Worm (Caenorhabditis elegans) whole organism, late embryonic: ENCODE results near the gene K01G12.3.

Source experiments
- C08G9.2 ChIP-seq: sonication (generic microtip); optimal IDR thresholded peaks from 2 replicates; lab custom pipeline; 2016; ENCODE audit warnings: mild to moderate bottlenecking, missing genetic modification characterization, moderate library complexity, missing compliant biosample characterization
- C38D4.7 ChIP-seq: fragments of 200-800 bp; sonication (Bioruptor generic); optimal IDR thresholded peaks from 2 replicates; lab custom pipeline; 2018; ENCODE audit warnings: mild to moderate bottlenecking, missing genetic modification characterization, moderate library complexity, missing compliant biosample characterization
- K02D7.2 ChIP-seq: sonication (generic microtip); optimal IDR thresholded peaks from 2 replicates; lab custom pipeline; 2017; ENCODE audit warnings: mild to moderate bottlenecking, missing genetic modification characterization, missing compliant biosample characterization
- ama-1 ChIP-seq: fragments of 150-350 bp; optimal IDR thresholded peaks from 2 replicates; lab custom pipeline; 2014
- ceh-14 ChIP-seq: sonication (generic microtip); optimal IDR thresholded peaks from 2 replicates; lab custom pipeline; 2016; ENCODE audit warnings: missing genotype, missing genetic modification characterization, missing compliant biosample characterization
- ceh-2 ChIP-seq: sonication (generic microtip); optimal IDR thresholded peaks from 2 replicates; lab custom pipeline; 2016; ENCODE audit warnings: missing genotype, missing genetic modification characterization, missing compliant biosample characterization
- ceh-22 ChIP-seq: sonication (generic microtip); optimal IDR thresholded peaks from 2 replicates; lab custom pipeline; 2017; ENCODE audit warnings: missing biosample characterization, missing genetic modification characterization
- ceh-24 ChIP-seq: sonication (generic microtip); optimal IDR thresholded peaks from 2 replicates; lab custom pipeline; 2016; ENCODE audit warnings: mild to moderate bottlenecking, missing genetic modification characterization, missing compliant biosample characterization
- ceh-30 ChIP-seq: fragments of 150-350 bp; optimal IDR thresholded peaks from 2 replicates; lab custom pipeline; 2014; ENCODE audit warnings: missing biosample characterization, missing genetic modification characterization
- ceh-31 ChIP-seq: sonication (generic microtip); optimal IDR thresholded peaks from 2 replicates; lab custom pipeline; 2016; ENCODE audit warnings: missing genetic modification characterization, missing compliant biosample characterization
- ceh-45 ChIP-seq: fragments of 200-800 bp; sonication (Bioruptor generic); IDR thresholded peaks from 2 replicates; pipeline ENCODE4 v1.3.6; 2022; ENCODE audit warnings: missing genetic modification reagents, missing genetic modification characterization, missing compliant biosample characterization
- ceh-48 ChIP-seq: sonication (generic microtip); optimal IDR thresholded peaks from 2 replicates; lab custom pipeline; 2016; ENCODE audit warnings: missing genetic modification characterization, inconsistent platforms, missing compliant biosample characterization
- ceh-6 ChIP-seq: fragments of 200-800 bp; sonication (Bioruptor generic); optimal IDR thresholded peaks from 2 replicates; lab custom pipeline; 2018; ENCODE audit warnings: mild to moderate bottlenecking, missing genetic modification characterization, missing compliant biosample characterization
- dmd-4 ChIP-seq: sonication (generic microtip); optimal IDR thresholded peaks from 2 replicates; lab custom pipeline; 2016; ENCODE audit warnings: borderline replicate concordance, missing genetic modification characterization, missing compliant biosample characterization
- dve-1 ChIP-seq: sonication (generic microtip); optimal IDR thresholded peaks from 2 replicates; lab custom pipeline; 2017; ENCODE audit warnings: antibody characterized with exemption, mild to moderate bottlenecking, missing genetic modification characterization, missing compliant biosample characterization
- elt-2 ChIP-seq: sonication (generic microtip); optimal IDR thresholded peaks from 2 replicates; lab custom pipeline; 2016; ENCODE audit warnings: missing genetic modification reagents, missing genetic modification characterization, missing compliant biosample characterization
- ets-4 ChIP-seq: sonication (generic microtip); optimal IDR thresholded peaks from 2 replicates; lab custom pipeline; 2016; ENCODE audit warnings: missing genetic modification characterization, missing compliant biosample characterization
- eyg-1 ChIP-seq: sonication (generic microtip); optimal IDR thresholded peaks from 2 replicates; lab custom pipeline; 2016; ENCODE audit warnings: missing genotype, missing genetic modification characterization, missing compliant biosample characterization
- fax-1 ChIP-seq: sonication (generic microtip); optimal IDR thresholded peaks from 2 replicates; lab custom pipeline; 2016; ENCODE audit warnings: missing genotype, missing genetic modification characterization, missing compliant biosample characterization
- fkh-10 ChIP-seq: fragments of 150-350 bp; optimal IDR thresholded peaks from 2 replicates; lab custom pipeline; 2014; ENCODE audit warnings: missing biosample characterization, missing genetic modification reagents, missing genetic modification characterization
- fkh-6 ChIP-seq: sonication (generic microtip); optimal IDR thresholded peaks from 2 replicates; lab custom pipeline; 2016; ENCODE audit warnings: missing genetic modification characterization, missing compliant biosample characterization
- hlh-15 ChIP-seq: sonication (generic microtip); optimal IDR thresholded peaks from 2 replicates; lab custom pipeline; 2016; ENCODE audit warnings: missing genetic modification characterization, missing compliant biosample characterization
- hlh-8 ChIP-seq: sonication (generic microtip); optimal IDR thresholded peaks from 2 replicates; lab custom pipeline; 2016; ENCODE audit warnings: missing genotype, missing genetic modification characterization, missing compliant biosample characterization
- lim-6 ChIP-seq: sonication (generic microtip); optimal IDR thresholded peaks from 2 replicates; lab custom pipeline; 2016; ENCODE audit warnings: missing genetic modification characterization, missing compliant biosample characterization
- lin-11 ChIP-seq: fragments of 200-800 bp; sonication (Bioruptor generic); optimal IDR thresholded peaks from 2 replicates; lab custom pipeline; 2018; ENCODE audit warnings: mild to moderate bottlenecking, missing genetic modification characterization, missing compliant biosample characterization
- madf-2 ChIP-seq: sonication (generic microtip); optimal IDR thresholded peaks from 2 replicates; lab custom pipeline; 2017; ENCODE audit warnings: missing genetic modification characterization, missing compliant biosample characterization
- nfya-1 ChIP-seq: sonication (generic microtip); optimal IDR thresholded peaks from 2 replicates; lab custom pipeline; 2017; ENCODE audit warnings: missing genetic modification characterization, mild to moderate bottlenecking, missing compliant biosample characterization, antibody characterized with exemption, moderate library complexity
- nhr-232 ChIP-seq: sonication (generic microtip); optimal IDR thresholded peaks from 2 replicates; lab custom pipeline; 2016; ENCODE audit warnings: missing genetic modification characterization, missing compliant biosample characterization
- npax-4 ChIP-seq: sonication (generic microtip); optimal IDR thresholded peaks from 2 replicates; lab custom pipeline; 2016; ENCODE audit warnings: missing genetic modification characterization, missing compliant biosample characterization
- odd-2 ChIP-seq: sonication (generic microtip); optimal IDR thresholded peaks from 2 replicates; lab custom pipeline; 2017; ENCODE audit warnings: antibody characterized with exemption, mild to moderate bottlenecking, missing genetic modification characterization, missing compliant biosample characterization
- pag-3 ChIP-seq: sonication (generic microtip); optimal IDR thresholded peaks from 2 replicates; lab custom pipeline; 2016; ENCODE audit warnings: missing compliant biosample characterization, missing genetic modification characterization, borderline replicate concordance
- pat-9 ChIP-seq: fragments of 200-800 bp; sonication (Bioruptor generic); optimal IDR thresholded peaks from 2 replicates; lab custom pipeline; 2018; ENCODE audit warnings: mild to moderate bottlenecking, missing genetic modification characterization, moderate library complexity, missing compliant biosample characterization
- pqm-1 ChIP-seq: sonication (generic microtip); optimal IDR thresholded peaks from 2 replicates; lab custom pipeline; 2016; ENCODE audit warnings: missing genetic modification characterization, missing compliant biosample characterization
- pros-1 ChIP-seq: fragments of 150-350 bp; optimal IDR thresholded peaks from 2 replicates; lab custom pipeline; 2014; ENCODE audit warnings: missing biosample characterization, missing genetic modification reagents, missing genetic modification characterization
- rnt-1 ChIP-seq: sonication (generic microtip); optimal IDR thresholded peaks from 2 replicates; lab custom pipeline; 2016; ENCODE audit warnings: missing genetic modification characterization, missing compliant biosample characterization
- sox-2 ChIP-seq: fragments of 200-800 bp; sonication (Bioruptor generic); IDR thresholded peaks from 2 replicates; pipeline ENCODE4 v1.3.6; 2022; ENCODE audit warnings: missing genetic modification reagents, missing genetic modification characterization, missing compliant biosample characterization
- sox-4 ChIP-seq: sonication (generic microtip); optimal IDR thresholded peaks from 2 replicates; lab custom pipeline; 2017; ENCODE audit warnings: mild to moderate bottlenecking, missing genetic modification characterization, inconsistent platforms, missing compliant biosample characterization
- syd-9 ChIP-seq: sonication (generic microtip); optimal IDR thresholded peaks from 2 replicates; lab custom pipeline; 2016; ENCODE audit warnings: mild to moderate bottlenecking, missing genetic modification characterization, moderate library complexity, missing compliant biosample characterization
- tbx-2 ChIP-seq: sonication (generic microtip); optimal IDR thresholded peaks from 2 replicates; lab custom pipeline; 2016; ENCODE audit warnings: missing genetic modification characterization, missing compliant biosample characterization
- unc-3 ChIP-seq, 2 experiments: fragments of 200-800 bp in 1 of 2; sonication (Bioruptor generic) in 1 of 2; sonication (generic microtip) in 1 of 2; conservative IDR thresholded peaks in 1 of 2; optimal IDR thresholded peaks in 1 of 2; 2 replicates each; pipeline versions ENCODE4 v1.3.6 to Lab custom; 2016 to 2022; ENCODE audit warnings: missing compliant biosample characterization in 2 of 2, missing genetic modification characterization in 2 of 2, missing genetic modification reagents in 1 of 2
- unc-42 ChIP-seq: sonication (generic microtip); optimal IDR thresholded peaks from 2 replicates; lab custom pipeline; 2016; ENCODE audit warnings: missing genotype, missing genetic modification characterization, missing compliant biosample characterization
- unc-55 ChIP-seq: sonication (generic microtip); optimal IDR thresholded peaks from 2 replicates; lab custom pipeline; 2017; ENCODE audit warnings: missing biosample characterization, missing genetic modification reagents, missing genetic modification characterization
- zip-5 ChIP-seq: sonication (generic microtip); optimal IDR thresholded peaks from 2 replicates; lab custom pipeline; 2016; ENCODE audit warnings: missing genetic modification characterization, missing compliant biosample characterization
- ztf-16 ChIP-seq: sonication (generic microtip); optimal IDR thresholded peaks from 2 replicates; lab custom pipeline; 2017; ENCODE audit warnings: missing genetic modification characterization, missing compliant biosample characterization

K01G12.3 gene

ce11 chrIV:14194317-14194716, 1.0 kb downstream of the K01G12.3 start:
- TF ChIP-seq ama-1 (lab: Kevin White, UChicago) (no peak), fkh-6 (tag; lab: Kevin White, UChicago) (no peak), fkh-10 (GFP tag; lab: Kevin White, UChicago) (no peak), sox-4 (tag; lab: Kevin White, UChicago) (no peak), lim-6 (tag; lab: Kevin White, UChicago) (no peak), syd-9 (no peak), rnt-1 (tag; lab: Kevin White, UChicago) (no peak), C38D4.7 (GFP tag; lab: Kevin White, UChicago) (no peak), elt-2 (tag; lab: Kevin White, UChicago) (no peak), lin-11 (tag; lab: Kevin White, UChicago) (no peak), ceh-31 (tag; lab: Kevin White, UChicago) (no peak), zip-5 (no peak), sox-2 (GFP tag; lab: Robert Waterston, UW) (no peak), ceh-45 (GFP tag; lab: Robert Waterston, UW) (no peak), unc-55 (no peak), pqm-1 (tag; lab: Kevin White, UChicago) (no peak), ceh-2 (no peak), hlh-15 (tag; lab: Kevin White, UChicago) (no peak), ceh-22 (tag; lab: Kevin White, UChicago) (no peak), pros-1 (tag; lab: Kevin White, UChicago) (no peak)

DNA sequence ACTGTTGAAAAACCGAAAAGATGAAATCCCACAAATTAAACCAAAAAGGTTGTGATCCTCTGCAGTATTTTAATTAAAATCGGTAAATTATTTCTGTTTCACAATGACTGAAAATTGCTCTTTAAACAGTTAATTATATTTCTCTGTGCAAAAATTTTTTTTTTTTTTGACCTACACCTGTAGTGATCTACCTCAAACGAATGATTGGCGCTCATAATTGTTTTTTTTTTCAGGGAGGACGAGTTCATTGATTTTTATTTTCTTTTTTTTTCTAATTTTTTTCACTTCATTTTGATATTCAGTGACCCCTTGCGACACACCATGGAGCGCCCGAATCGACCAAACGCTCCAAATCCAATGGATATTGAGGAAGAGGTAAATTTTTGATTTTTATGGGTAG, 2.9 kb downstream of the K01G12.3 start, which contains the start of gene F02H6.2:
Gene F02H6.2 (plus strand): TSS at position 301 of the 400 bp plus-strand sequence.
- TF ChIP-seq ztf-16 (tag; lab: Kevin White, UChicago) (no peak), fkh-6 (tag; lab: Kevin White, UChicago) (no peak), ceh-2 (no peak), eyg-1 (tag; lab: Kevin White, UChicago) (no peak), npax-4 (tag; lab: Kevin White, UChicago) (no peak), nhr-232 (tag; lab: Kevin White, UChicago) (no peak), ceh-30 (tag; lab: Kevin White, UChicago) (no peak), hlh-8 (tag; lab: Kevin White, UChicago) (no peak), pqm-1 (tag; lab: Kevin White, UChicago) (no peak), K02D7.2 (no peak), tbx-2 (tag; lab: Kevin White, UChicago) (no peak), ceh-22 (tag; lab: Kevin White, UChicago) (no peak), syd-9 (no peak), unc-42 (tag; lab: Kevin White, UChicago) (no peak), dve-1 (tag; lab: Kevin White, UChicago) (no peak), nfya-1 (tag; lab: Kevin White, UChicago) (no peak), ceh-14 (tag; lab: Kevin White, UChicago) (no peak), C08G9.2 (tag; lab: Kevin White, UChicago) (no peak), fax-1 (tag; lab: Kevin White, UChicago) (no peak), dmd-4 (tag; lab: Kevin White, UChicago) (no peak)

DNA sequence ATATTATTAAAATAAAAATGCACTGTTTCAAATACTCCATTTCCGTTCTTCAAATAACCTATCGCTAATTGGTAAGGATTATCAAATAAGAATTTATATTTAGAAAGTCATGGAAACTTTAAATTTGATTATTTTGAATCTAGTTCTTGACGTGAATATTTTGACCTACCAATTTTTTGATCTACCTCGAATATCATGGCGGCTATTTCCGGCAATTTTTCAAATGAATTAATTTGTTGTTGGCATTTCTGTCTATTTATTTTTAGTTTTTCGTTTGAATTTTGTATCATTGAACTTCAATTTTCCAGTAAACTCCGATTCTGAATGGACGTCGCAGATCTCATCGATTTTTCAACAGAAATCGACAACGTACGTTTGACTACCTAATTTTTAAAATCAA, 9.9 kb downstream of the K01G12.3 start, which contains the start of gene F02H6.3:
Gene F02H6.3 (plus strand): TSS at position 266 of the 400 bp plus-strand sequence.
- no peak for TF ChIP-seq pag-3 (tag; lab: Kevin White, UChicago)
- no peak for TF ChIP-seq ceh-31 (tag; lab: Kevin White, UChicago)
- TF ChIP-seq rnt-1 (tag; lab: Kevin White, UChicago): no peak
- no peak for TF ChIP-seq unc-3 (GFP tag; conservative IDR thresholded peaks at IDR 0.05; lab: Robert Waterston, UW)
- no peak for TF ChIP-seq unc-3 (tag; optimal IDR thresholded peaks at IDR 0.05; lab: Kevin White, UChicago)
- TF ChIP-seq madf-2 (tag; lab: Kevin White, UChicago): no peak
- TF ChIP-seq sox-2 (GFP tag; lab: Robert Waterston, UW): no peak
- no peak for TF ChIP-seq ceh-6 (GFP tag; lab: Kevin White, UChicago)
- TF ChIP-seq fkh-10 (GFP tag; lab: Kevin White, UChicago): no peak
- TF ChIP-seq sox-4 (tag; lab: Kevin White, UChicago): no peak
- no peak for TF ChIP-seq lin-11 (tag; lab: Kevin White, UChicago)
- TF ChIP-seq tbx-2 (tag; lab: Kevin White, UChicago): no peak
- TF ChIP-seq odd-2: no peak
- no peak for TF ChIP-seq ceh-48 (tag; lab: Kevin White, UChicago)
- no peak for TF ChIP-seq pat-9 (tag; lab: Kevin White, UChicago)
- no peak for TF ChIP-seq syd-9
- no peak for TF ChIP-seq ets-4 (tag; lab: Kevin White, UChicago)
- TF ChIP-seq fkh-6 (tag; lab: Kevin White, UChicago): no peak
- TF ChIP-seq npax-4 (tag; lab: Kevin White, UChicago): no peak
- no peak for TF ChIP-seq ceh-24 (tag; lab: Kevin White, UChicago)
